Worm (Caenorhabditis elegans): ENCODE results near the gene Y11D7A.3.

The Y11D7A.3 gene

ce11 chrIV:9196755-9197154 lies 36.1 kb upstream of the Y11D7A.3 start:
- TF ChIP-seq ekl-4 (GFP tag; IDR thresholded peaks at IDR 0.05) (no peak), tbp1 (GFP tag; optimal IDR thresholded peaks at IDR 0.05) (peak; percentile 7), nfyb-1 (GFP tag; IDR thresholded peaks at IDR 0.05) (peak; percentile 24; the same call in 1 of the 2 replicates), snpc-3.4 (tag; optimal IDR thresholded peaks at IDR 0.05) (peak; percentile 30), ceh-40 (GFP tag; IDR thresholded peaks at IDR 0.05) (0 out of 2 replicates have a peak, but pooled peaks have one; percentile 10), chd-7 (tag; optimal IDR thresholded peaks at IDR 0.05) (peak; percentile 61), attf-6 (GFP tag; IDR thresholded peaks at IDR 0.05) (no peak), egrh-3 (GFP tag; IDR thresholded peaks at IDR 0.05) (peak; percentile 59), dpff-1 (tag; optimal IDR thresholded peaks at IDR 0.05) (no peak), dox-1 (GFP tag; IDR thresholded peaks at IDR 0.05) (no peak), Y95B8A.8 (GFP tag; IDR thresholded peaks at IDR 0.05) (0 out of 2 replicates have a peak, but pooled peaks have one; percentile 7), lin-35 (GFP tag; optimal IDR thresholded peaks at IDR 0.05) (no peak), K12H6.12 (tag; optimal IDR thresholded peaks at IDR 0.05) (peak; percentile 5), hlh-26 (GFP tag; conservative IDR thresholded peaks at IDR 0.05) (no peak), rcor-1 (GFP tag; IDR thresholded peaks at IDR 0.05) (peak; percentile 40; the same call in 1 of the 2 replicates), K11D2.4 (GFP tag; IDR thresholded peaks at IDR 0.05) (peak; percentile 44; the same call in 1 of the 2 replicates), zfh-2 (GFP tag; conservative IDR thresholded peaks at IDR 0.05) (peak; percentile 93), let-607 (tag; optimal IDR thresholded peaks at IDR 0.05) (no peak), ztf-25 (GFP tag; IDR thresholded peaks at IDR 0.05) (no peak), pbrm-1 (GFP tag; IDR thresholded peaks at IDR 0.05) (peak; percentile 53; the same call in 1 of the 2 replicates), unc-62 (GFP tag; optimal IDR thresholded peaks at IDR 0.05) (peak; percentile 23), F33H1.4 (GFP tag; IDR thresholded peaks at IDR 0.05) (no peak), egl-18 (GFP tag; IDR thresholded peaks at IDR 0.05) (0 out of 2 replicates have a peak, but pooled peaks have one; percentile 50), mcd-1 (GFP tag; IDR thresholded peaks at IDR 0.05) (peak; percentile 58), attf-5 (GFP tag; optimal IDR thresholded peaks at IDR 0.05) (peak; percentile 15), mxl-1 (tag; optimal IDR thresholded peaks at IDR 0.05) (no peak), lir-1 (GFP tag; conservative IDR thresholded peaks at IDR 0.05) (peak; percentile 52; the same call in 1 of the 2 replicates), hmg-1.2 (GFP tag; IDR thresholded peaks at IDR 0.05) (peak; percentile 61; the same call in 1 of the 2 replicates)

- TF ChIP-seq B0261.1 (tag; optimal IDR thresholded peaks at IDR 0.05): no peak
- TF ChIP-seq let-607 (tag; optimal IDR thresholded peaks at IDR 0.05): peak in 1 of 2 experiments; percentile 20
- TF ChIP-seq madf-10 (tag; optimal IDR thresholded peaks at IDR 0.05): peak; percentile 17
- no peak for TF ChIP-seq fkh-3 (tag; optimal IDR thresholded peaks at IDR 0.05)
- peak; percentile 69 for TF ChIP-seq nhr-80 (tag; optimal IDR thresholded peaks at IDR 0.05)
- TF ChIP-seq nhr-90 (tag; optimal IDR thresholded peaks at IDR 0.05): peak; percentile 18
- TF ChIP-seq dpff-1 (tag; optimal IDR thresholded peaks at IDR 0.05): no peak
- peak; percentile 78; the same call in 1 of the 2 replicates for TF ChIP-seq let-526 (GFP tag; IDR thresholded peaks at IDR 0.05)
- no peak for TF ChIP-seq Y53F4B.3 (GFP tag; IDR thresholded peaks at IDR 0.05)
- no peak for TF ChIP-seq lin-35 (GFP tag; optimal IDR thresholded peaks at IDR 0.05)
- TF ChIP-seq egl-18 (GFP tag; IDR thresholded peaks at IDR 0.05): no peak
- no peak for TF ChIP-seq unc-130 (GFP tag; optimal IDR thresholded peaks at IDR 0.05)
- TF ChIP-seq hrde-1 (tag; optimal IDR thresholded peaks at IDR 0.05; ENCODE audit: borderline replicate concordance): no peak
- TF ChIP-seq B0019.2 (GFP tag; conservative IDR thresholded peaks at IDR 0.05): no peak
- no peak for TF ChIP-seq snpc-4 (GFP tag; optimal IDR thresholded peaks at IDR 0.05)
- TF ChIP-seq snpc-4 (tag; optimal IDR thresholded peaks at IDR 0.05): peak in 1 of 4 experiments; percentile 61
- peak; percentile 64 for TF ChIP-seq ztf-26 (tag; optimal IDR thresholded peaks at IDR 0.05)
- TF ChIP-seq zfh-2 (GFP tag; conservative IDR thresholded peaks at IDR 0.05): no peak
- TF ChIP-seq zim-3 (tag; optimal IDR thresholded peaks at IDR 0.05): no peak
- no peak for TF ChIP-seq madf-6 (GFP tag; IDR thresholded peaks at IDR 0.05)
- TF ChIP-seq lsy-27 (tag; optimal IDR thresholded peaks at IDR 0.05; ENCODE audit: borderline replicate concordance, insufficient read depth): no peak
- no peak for TF ChIP-seq K12H6.12 (tag; optimal IDR thresholded peaks at IDR 0.05)
- no peak for TF ChIP-seq F23B12.7 (tag; optimal IDR thresholded peaks at IDR 0.05; ENCODE audit: insufficient read depth)
- no peak for TF ChIP-seq pha-4 (tag; optimal IDR thresholded peaks at IDR 0.05)
- no peak for TF ChIP-seq ztf-18 (tag; optimal IDR thresholded peaks at IDR 0.05)
These were observed 34.8 kb upstream of the Y11D7A.3 start for ce11 chrIV:9198136-9198535.

All from whole organism, young adult.